Fruit fly (Drosophila melanogaster): ENCODE results near the gene Gr39a.

DNA sequence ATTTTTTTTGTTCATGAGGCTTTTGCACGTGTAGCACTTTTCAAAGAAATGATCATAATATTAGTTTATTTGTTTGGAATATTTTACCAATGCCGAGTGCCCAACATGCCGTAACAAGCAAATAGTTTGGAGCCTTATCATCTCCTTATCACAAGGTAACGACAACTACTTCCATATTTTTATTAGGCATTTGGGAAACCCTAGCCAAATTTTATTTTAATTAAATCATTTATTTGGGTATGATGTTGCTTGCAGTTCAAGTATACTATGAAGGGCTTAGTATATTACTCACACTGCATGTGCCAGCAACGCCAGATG, 14.0 kb downstream of the Gr39a start:
- TF ChIP-seq dl (GFP tag; optimal IDR thresholded peaks at IDR 0.05; ENCODE audit: insufficient read depth in 1 of 2, partially characterized antibody in 2 of 2): no peak
- no peak for TF ChIP-seq ey (GFP tag; optimal IDR thresholded peaks at IDR 0.05)
- TF ChIP-seq CG32264 (GFP tag; optimal IDR thresholded peaks at IDR 0.05): no peak
- TF ChIP-seq Dfd (GFP tag; optimal IDR thresholded peaks at IDR 0.05): no peak
- TF ChIP-seq jim (GFP tag; optimal IDR thresholded peaks at IDR 0.05): no peak
- TF ChIP-seq OdsH (GFP tag; optimal IDR thresholded peaks at IDR 0.05): no peak
- no peak for TF ChIP-seq pan (optimal IDR thresholded peaks at IDR 0.05)
- TF ChIP-seq br (GFP tag; optimal IDR thresholded peaks at IDR 0.05): no peak
- TF ChIP-seq usp (GFP tag; optimal IDR thresholded peaks at IDR 0.05): no peak
- TF ChIP-seq Abd-B (GFP tag; optimal IDR thresholded peaks at IDR 0.05): no peak
- no peak for TF ChIP-seq Hr78 (GFP tag; optimal IDR thresholded peaks at IDR 0.05)

Data from whole organism, wandering third instar larva.